Fruit fly (Drosophila melanogaster) whole organism, embryonic: ENCODE results near the gene Use1.

ENCODE experiments used
- CG2875 ChIP-seq: fragments of 200-800 bp; sonication (Bioruptor generic); optimal IDR thresholded peaks from 2 replicates; lab custom pipeline; 2017; ENCODE audit warnings: missing biosample characterization, mild to moderate bottlenecking, missing genetic modification characterization, missing genetic modification reagents
- CG34376 ChIP-seq: fragments of 200-800 bp; sonication (Bioruptor generic); optimal IDR thresholded peaks from 2 replicates; lab custom pipeline; 2018; ENCODE audit warnings: missing biosample characterization, mild to moderate bottlenecking, missing genetic modification characterization

DNA sequence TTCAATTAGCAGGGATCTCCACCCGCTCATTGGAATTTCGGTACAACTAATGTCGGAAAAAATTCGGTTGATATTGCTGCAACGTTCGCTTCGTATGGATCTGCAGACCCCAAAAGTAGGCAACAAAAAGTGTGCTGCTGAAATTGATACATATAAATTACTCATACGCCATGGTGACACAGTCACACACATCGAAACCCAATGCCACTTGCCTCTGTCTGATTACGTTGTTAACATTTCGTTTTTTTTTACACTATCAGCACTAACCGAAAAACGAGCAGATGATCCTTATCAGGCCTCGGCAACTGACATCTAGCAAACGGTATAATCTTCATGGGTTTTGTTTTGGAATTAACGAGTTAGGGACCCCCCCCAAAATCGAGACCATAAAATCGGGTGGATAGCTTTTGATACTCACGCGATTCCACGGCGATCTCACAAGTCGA is 42.0 kb downstream of the Use1 start:
- TF ChIP-seq CG2875 (GFP tag; lab: Kevin White, UChicago): no peak
- peak; percentile 65 for TF ChIP-seq CG34376
